Worm (Caenorhabditis elegans) whole organism, mixed stage, embryonic: ENCODE measurements around the gene ets-4.

Experiments
- M03D4.4 ChIP-seq: sonication (generic microtip); optimal IDR thresholded peaks from 2 replicates; lab custom pipeline; 2017; ENCODE audit warnings: mild to moderate bottlenecking, missing genetic modification characterization, missing compliant biosample characterization
- bed-3 ChIP-seq: fragments of 200-800 bp; sonication (Bioruptor generic); optimal IDR thresholded peaks from 3 replicates; lab custom pipeline; 2018; ENCODE audit warnings: mild to moderate bottlenecking, missing genetic modification characterization, moderate library complexity, missing compliant biosample characterization
- blmp-1 ChIP-seq: fragments of 150-350 bp; optimal IDR thresholded peaks from 2 replicates; lab custom pipeline; 2014; ENCODE audit warnings: missing biosample characterization, missing genetic modification characterization
- ceh-43 ChIP-seq: fragments of 200-800 bp; sonication (Bioruptor generic); optimal IDR thresholded peaks from 2 replicates; lab custom pipeline; 2018; ENCODE audit warnings: mild to moderate bottlenecking, missing genetic modification characterization, moderate library complexity, missing compliant biosample characterization
- ces-1 ChIP-seq: fragments of 150-350 bp; optimal IDR thresholded peaks from 2 replicates; lab custom pipeline; 2014; ENCODE audit warnings: missing biosample characterization, missing genetic modification reagents, missing genetic modification characterization
- cnd-1 ChIP-seq: fragments of 200-800 bp; sonication (Bioruptor generic); optimal IDR thresholded peaks from 2 replicates; lab custom pipeline; 2018; ENCODE audit warnings: mild to moderate bottlenecking, missing genetic modification characterization, missing compliant biosample characterization
- drap-1 ChIP-seq: fragments of 200-800 bp; sonication (Bioruptor generic); optimal IDR thresholded peaks from 3 replicates; lab custom pipeline; 2018; ENCODE audit warnings: mild to moderate bottlenecking, missing genetic modification characterization, missing compliant biosample characterization
- elt-1 ChIP-seq: sonication (generic microtip); optimal IDR thresholded peaks from 2 replicates; lab custom pipeline; 2017; ENCODE audit warnings: missing genetic modification characterization, mild to moderate bottlenecking, missing compliant biosample characterization, antibody characterized with exemption, moderate library complexity, borderline replicate concordance; ENCODE audit not compliant: insufficient read depth
- elt-3 ChIP-seq: fragments of 150-350 bp; optimal IDR thresholded peaks from 2 replicates; lab custom pipeline; 2014; ENCODE audit warnings: missing biosample characterization, missing genetic modification characterization
- flh-1 ChIP-seq: fragments of 200-800 bp; sonication (Bioruptor generic); optimal IDR thresholded peaks from 2 replicates; lab custom pipeline; 2018; ENCODE audit warnings: mild to moderate bottlenecking, missing genetic modification characterization, moderate library complexity, missing compliant biosample characterization
- ham-2 ChIP-seq: fragments of 200-800 bp; sonication (Bioruptor generic); optimal IDR thresholded peaks from 2 replicates; lab custom pipeline; 2018; ENCODE audit warnings: mild to moderate bottlenecking, missing genetic modification characterization, missing compliant biosample characterization
- hlh-1 ChIP-seq: fragments of 150-350 bp; optimal IDR thresholded peaks from 2 replicates; lab custom pipeline; 2014; ENCODE audit warnings: missing biosample characterization, missing genetic modification reagents, missing genetic modification characterization
- lin-13 ChIP-seq: fragments of 150-350 bp; optimal IDR thresholded peaks from 2 replicates; lab custom pipeline; 2014; ENCODE audit warnings: missing biosample characterization, missing genetic modification characterization
- lin-32 ChIP-seq: fragments of 200-800 bp; sonication (Bioruptor generic); optimal IDR thresholded peaks from 2 replicates; lab custom pipeline; 2018; ENCODE audit warnings: mild to moderate bottlenecking, missing genetic modification characterization, missing compliant biosample characterization
- lsy-2 ChIP-seq: fragments of 150-350 bp; optimal IDR thresholded peaks from 2 replicates; lab custom pipeline; 2014; ENCODE audit warnings: missing biosample characterization, missing genetic modification characterization
- mab-5 ChIP-seq: fragments of 150-350 bp; optimal IDR thresholded peaks from 2 replicates; lab custom pipeline; 2014; ENCODE audit warnings: missing biosample characterization, missing genetic modification characterization
- mep-1 ChIP-seq: fragments of 150-350 bp; optimal IDR thresholded peaks from 2 replicates; lab custom pipeline; 2017; ENCODE audit warnings: missing biosample characterization, missing genetic modification reagents, missing genetic modification characterization, inconsistent platforms
- mls-2 ChIP-seq: sonication (generic microtip); optimal IDR thresholded peaks from 2 replicates; lab custom pipeline; 2016; ENCODE audit warnings: mild to moderate bottlenecking, missing genetic modification characterization, moderate library complexity, missing compliant biosample characterization
- nhr-12 ChIP-seq: fragments of 150-350 bp; optimal IDR thresholded peaks from 2 replicates; lab custom pipeline; 2014; ENCODE audit warnings: missing biosample characterization, missing genetic modification characterization
- nhr-2 ChIP-seq: fragments of 150-350 bp; optimal IDR thresholded peaks from 2 replicates; lab custom pipeline; 2014; ENCODE audit warnings: missing biosample characterization, missing genetic modification characterization
- nhr-237 ChIP-seq: fragments of 150-350 bp; optimal IDR thresholded peaks from 2 replicates; lab custom pipeline; 2014; ENCODE audit warnings: missing biosample characterization, missing genetic modification characterization
- nhr-28 ChIP-seq: fragments of 150-350 bp; optimal IDR thresholded peaks from 2 replicates; lab custom pipeline; 2014; ENCODE audit warnings: missing biosample characterization, missing genetic modification characterization
- nhr-76 ChIP-seq: sonication (generic microtip); optimal IDR thresholded peaks from 2 replicates; lab custom pipeline; 2017; ENCODE audit warnings: missing biosample characterization, missing genetic modification characterization
- pha-4 ChIP-seq: fragments of 150-350 bp; optimal IDR thresholded peaks from 2 replicates; lab custom pipeline; 2018; ENCODE audit warnings: missing biosample characterization, missing genetic modification reagents, missing genetic modification characterization
- sem-2 ChIP-seq: fragments of 200-800 bp; sonication (Bioruptor generic); optimal IDR thresholded peaks from 2 replicates; lab custom pipeline; 2018; ENCODE audit warnings: mild to moderate bottlenecking, missing genetic modification characterization, missing compliant biosample characterization
- snpc-4 ChIP-seq: fragments of 150-350 bp; optimal IDR thresholded peaks from 2 replicates; lab custom pipeline; 2014; ENCODE audit warnings: missing biosample characterization, missing genetic modification characterization
- tbx-8 ChIP-seq: fragments of 200-800 bp; sonication (Bioruptor generic); optimal IDR thresholded peaks from 2 replicates; lab custom pipeline; 2018; ENCODE audit warnings: mild to moderate bottlenecking, missing genetic modification characterization, moderate library complexity, missing compliant biosample characterization
- unc-120 ChIP-seq: sonication (generic microtip); optimal IDR thresholded peaks from 2 replicates; lab custom pipeline; 2017; ENCODE audit warnings: missing genetic modification characterization, missing compliant biosample characterization; ENCODE audit not compliant: poor library complexity, severe bottlenecking
- unc-62 ChIP-seq: fragments of 150-350 bp; optimal IDR thresholded peaks from 2 replicates; lab custom pipeline; 2014; ENCODE audit warnings: missing biosample characterization, missing genetic modification reagents, missing genetic modification characterization
- zip-8 ChIP-seq: fragments of 150-350 bp; optimal IDR thresholded peaks from 2 replicates; lab custom pipeline; 2014; ENCODE audit warnings: missing biosample characterization, missing genetic modification characterization

Gene ets-4

ce11 chrX:6522634-6523070, 4.0 kb downstream of the ets-4 start:
- TF ChIP-seq nhr-12 (tag; lab: Kevin White, UChicago) = no peak
- TF ChIP-seq tbx-8 (GFP tag; lab: Kevin White, UChicago) = no peak
- no peak for TF ChIP-seq nhr-28 (tag; lab: Kevin White, UChicago)

ce11 chrX:6530046-6530445, 11.4 kb downstream of the ets-4 start, which contains the start of gene ceh-60:
ceh-60 (minus strand) TSS chrX:6530146.
- no peak for TF ChIP-seq M03D4.4 (tag; lab: Kevin White, UChicago)
- TF ChIP-seq cnd-1 (tag; lab: Kevin White, UChicago) = no peak
- no peak for TF ChIP-seq bed-3 (GFP tag; lab: Kevin White, UChicago)
- TF ChIP-seq pha-4 = no peak

- TF ChIP-seq nhr-237 (tag; lab: Kevin White, UChicago) = no peak
Measured at ce11 chrX:6530591-6530990, 11.9 kb downstream of the ets-4 start.

- TF ChIP-seq elt-1 (tag; lab: Kevin White, UChicago) (no peak), ham-2 (GFP tag; lab: Kevin White, UChicago) (no peak), nhr-237 (tag; lab: Kevin White, UChicago) (no peak), mab-5 (tag; lab: Kevin White, UChicago) (no peak), nhr-28 (tag; lab: Kevin White, UChicago) (no peak), lin-32 (GFP tag; lab: Kevin White, UChicago) (no peak), nhr-76 (no peak), flh-1 (no peak), mep-1 (no peak), drap-1 (GFP tag; lab: Kevin White, UChicago) (no peak), blmp-1 (tag; lab: Kevin White, UChicago) (no peak)
Measured at ce11 chrX:6531896-6532295, 13.2 kb downstream of the ets-4 start.

- no peak for TF ChIP-seq ces-1 (GFP tag; lab: Kevin White, UChicago)
- TF ChIP-seq unc-120 = no peak
- TF ChIP-seq lin-13 = no peak
- no peak for TF ChIP-seq blmp-1 (tag; lab: Kevin White, UChicago)
- no peak for TF ChIP-seq drap-1 (GFP tag; lab: Kevin White, UChicago)
- TF ChIP-seq snpc-4 (tag; lab: Kevin White, UChicago) = no peak
- TF ChIP-seq elt-3 = no peak
- TF ChIP-seq lsy-2 (tag; lab: Kevin White, UChicago) = no peak
- no peak for TF ChIP-seq zip-8
- no peak for TF ChIP-seq lin-32 (GFP tag; lab: Kevin White, UChicago)
- TF ChIP-seq ham-2 (GFP tag; lab: Kevin White, UChicago) = no peak
- no peak for TF ChIP-seq mep-1
- TF ChIP-seq ceh-43 (GFP tag; lab: Kevin White, UChicago) = no peak
- TF ChIP-seq nhr-237 (tag; lab: Kevin White, UChicago) = no peak
- no peak for TF ChIP-seq tbx-8 (GFP tag; lab: Kevin White, UChicago)
- no peak for TF ChIP-seq nhr-2
Measured at ce11 chrX:6533038-6533437, 14.4 kb downstream of the ets-4 start.

ce11 chrX:6536701-6537279, 18.1 kb downstream of the ets-4 start, which contains the start of gene ilys-5:
ilys-5 (minus strand) TSS chrX:6536840.
- TF ChIP-seq elt-3 (no peak), nhr-2 (no peak), pha-4 (no peak), sem-2 (GFP tag; lab: Kevin White, UChicago) (no peak), ham-2 (GFP tag; lab: Kevin White, UChicago) (no peak), nhr-237 (tag; lab: Kevin White, UChicago) (no peak), mls-2 (tag; lab: Kevin White, UChicago) (no peak), ces-1 (GFP tag; lab: Kevin White, UChicago) (no peak), unc-120 (no peak), bed-3 (GFP tag; lab: Kevin White, UChicago) (no peak), unc-62 (no peak), ceh-43 (GFP tag; lab: Kevin White, UChicago) (no peak), nhr-28 (tag; lab: Kevin White, UChicago) (no peak), hlh-1 (tag; lab: Kevin White, UChicago) (no peak), mep-1 (no peak)
- TF ChIP-seq, all 35 proteins: peak for 0
